Fruit fly (Drosophila melanogaster): ENCODE results near the gene Cyt-c-d.
A peak's percentile ranks its signal among the peaks of the same experiment; 100 is the strongest.

The Cyt-c-d gene

DNA sequence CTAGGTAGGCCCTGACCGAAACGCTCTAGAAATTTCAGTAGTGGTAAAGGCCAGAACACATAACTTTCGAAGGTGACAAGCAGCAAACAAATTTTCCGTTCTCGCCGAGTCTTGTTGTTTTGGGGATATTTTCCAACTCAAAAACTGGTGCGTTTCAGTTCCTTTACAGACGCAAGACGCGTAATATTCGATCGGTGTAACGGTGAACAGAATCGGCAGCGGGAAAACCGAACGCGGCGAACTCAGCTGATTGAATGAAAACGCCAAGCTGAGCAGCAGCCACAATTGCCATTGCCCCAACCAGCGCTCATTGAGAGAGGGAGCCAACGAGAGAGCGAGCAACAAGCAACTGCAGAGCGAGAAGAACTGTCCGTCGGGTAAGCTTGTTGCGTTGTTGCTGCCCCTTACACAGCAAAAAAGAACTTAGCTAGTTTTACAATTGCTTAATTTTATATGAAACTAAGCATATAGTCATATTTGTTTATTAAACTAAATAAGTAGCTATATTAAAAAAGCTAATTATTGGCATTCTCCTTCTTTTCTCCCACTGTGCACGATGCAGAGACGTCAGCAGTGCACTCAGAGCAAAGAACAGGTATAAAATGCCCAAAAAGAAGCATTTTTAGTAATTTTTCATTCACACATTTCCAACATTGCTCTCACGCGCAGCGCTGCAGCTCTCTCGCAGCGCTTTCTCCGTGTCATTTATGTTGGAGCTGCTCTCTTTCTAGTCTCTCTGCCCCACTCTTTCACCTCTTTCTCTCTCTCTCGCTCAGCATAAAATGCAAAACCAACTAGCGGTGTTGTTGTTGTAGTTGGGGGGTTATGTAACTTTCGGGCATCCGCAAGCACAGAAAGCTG, at the start of gene Cyt-c-d, which contains the start of gene CG31808:
Cyt-c-d (plus strand) TSS at position 51 of the 861 bp plus-strand sequence.
CG31808 (minus strand) TSS at position 355 of the 861 bp plus-strand sequence.
- TF ChIP-seq cnc (optimal IDR thresholded peaks at IDR 0.05) (no peak), Hr96 (GFP tag; optimal IDR thresholded peaks at IDR 0.05) (peak; percentile 70), CG12768 (GFP tag; optimal IDR thresholded peaks at IDR 0.05) (peak; percentile 69), toe (GFP tag; optimal IDR thresholded peaks at IDR 0.05) (peak; percentile 72), ovo (GFP tag; optimal IDR thresholded peaks at IDR 0.05) (no peak), CG33017 (tag; optimal IDR thresholded peaks at IDR 0.05) (peak; percentile 88), CG7045 (GFP tag; optimal IDR thresholded peaks at IDR 0.05) (peak; percentile 85), cic (GFP tag; optimal IDR thresholded peaks at IDR 0.05) (peak; percentile 68), CG7101 (tag; optimal IDR thresholded peaks at IDR 0.05) (peak; percentile 89), CG5204 (GFP tag; optimal IDR thresholded peaks at IDR 0.05) (peak; percentile 71), bab1 (GFP tag; optimal IDR thresholded peaks at IDR 0.05) (peak; percentile 88), Clk (GFP tag; optimal IDR thresholded peaks at IDR 0.05) (peak; percentile 49), Mnt (GFP tag; optimal IDR thresholded peaks at IDR 0.05) (peak; percentile 43), tj (GFP tag; optimal IDR thresholded peaks at IDR 0.05) (peak; percentile 83), CG11617 (GFP tag; optimal IDR thresholded peaks at IDR 0.05) (peak; percentile 83), pad (GFP tag; optimal IDR thresholded peaks at IDR 0.05) (peak; percentile 53), CG14711 (tag; optimal IDR thresholded peaks at IDR 0.05) (peak; percentile 85), Crg-1 (GFP tag; optimal IDR thresholded peaks at IDR 0.05) (peak; percentile 49), kay (GFP tag; ENCODE audit: borderline replicate concordance) (no peak), CG1620 (GFP tag; optimal IDR thresholded peaks at IDR 0.05) (peak; percentile 34)

DNA sequence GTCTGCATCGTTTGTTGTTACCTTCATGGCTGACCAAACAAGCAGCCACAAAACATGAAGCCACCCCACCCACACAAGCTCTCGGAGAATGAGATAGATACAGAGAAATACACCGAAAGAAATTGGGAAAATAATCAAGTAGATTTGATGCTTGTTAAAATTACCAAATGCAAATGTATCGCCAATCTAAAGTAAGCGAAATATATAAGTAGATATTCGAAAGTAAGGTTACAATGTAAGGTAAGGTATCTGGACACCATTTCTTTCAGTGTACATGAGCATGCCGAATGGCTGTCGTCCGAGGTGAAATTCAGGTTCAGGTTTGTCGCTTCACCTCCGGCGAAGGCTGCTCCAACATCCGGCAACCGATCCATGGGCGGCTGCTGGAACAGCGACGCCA, 43.4 kb upstream of the Cyt-c-d start:
- TF ChIP-seq cnc (optimal IDR thresholded peaks at IDR 0.05), result no peak
- peak; percentile 59 for TF ChIP-seq CG12768 (GFP tag; optimal IDR thresholded peaks at IDR 0.05)
- no peak for TF ChIP-seq cic (GFP tag; optimal IDR thresholded peaks at IDR 0.05)
- TF ChIP-seq kay (GFP tag; ENCODE audit: borderline replicate concordance), result no peak
- no peak for TF ChIP-seq Mnt (GFP tag; optimal IDR thresholded peaks at IDR 0.05)
- TF ChIP-seq pad (GFP tag; optimal IDR thresholded peaks at IDR 0.05), result no peak
- TF ChIP-seq bab1 (GFP tag; optimal IDR thresholded peaks at IDR 0.05), result no peak
- TF ChIP-seq CG7101 (tag; optimal IDR thresholded peaks at IDR 0.05), result peak; percentile 25
- TF ChIP-seq toe (GFP tag; optimal IDR thresholded peaks at IDR 0.05), result peak; percentile 57
- TF ChIP-seq Clk (GFP tag; optimal IDR thresholded peaks at IDR 0.05), result peak; percentile 13
- peak; percentile 51 for TF ChIP-seq CG33017 (tag; optimal IDR thresholded peaks at IDR 0.05)
- TF ChIP-seq CG7045 (GFP tag; optimal IDR thresholded peaks at IDR 0.05), result peak; percentile 66
- no peak for TF ChIP-seq ovo (GFP tag; optimal IDR thresholded peaks at IDR 0.05)
- TF ChIP-seq CG5204 (GFP tag; optimal IDR thresholded peaks at IDR 0.05), result peak; percentile 50
- TF ChIP-seq CG14711 (tag; optimal IDR thresholded peaks at IDR 0.05), result peak; percentile 22
- no peak for TF ChIP-seq Crg-1 (GFP tag; optimal IDR thresholded peaks at IDR 0.05)
- TF ChIP-seq Hr96 (GFP tag; optimal IDR thresholded peaks at IDR 0.05), result peak; percentile 55
- no peak for TF ChIP-seq tj (GFP tag; optimal IDR thresholded peaks at IDR 0.05)
- no peak for TF ChIP-seq CG11617 (GFP tag; optimal IDR thresholded peaks at IDR 0.05)
- no peak for TF ChIP-seq CG1620 (GFP tag; optimal IDR thresholded peaks at IDR 0.05)

DNA sequence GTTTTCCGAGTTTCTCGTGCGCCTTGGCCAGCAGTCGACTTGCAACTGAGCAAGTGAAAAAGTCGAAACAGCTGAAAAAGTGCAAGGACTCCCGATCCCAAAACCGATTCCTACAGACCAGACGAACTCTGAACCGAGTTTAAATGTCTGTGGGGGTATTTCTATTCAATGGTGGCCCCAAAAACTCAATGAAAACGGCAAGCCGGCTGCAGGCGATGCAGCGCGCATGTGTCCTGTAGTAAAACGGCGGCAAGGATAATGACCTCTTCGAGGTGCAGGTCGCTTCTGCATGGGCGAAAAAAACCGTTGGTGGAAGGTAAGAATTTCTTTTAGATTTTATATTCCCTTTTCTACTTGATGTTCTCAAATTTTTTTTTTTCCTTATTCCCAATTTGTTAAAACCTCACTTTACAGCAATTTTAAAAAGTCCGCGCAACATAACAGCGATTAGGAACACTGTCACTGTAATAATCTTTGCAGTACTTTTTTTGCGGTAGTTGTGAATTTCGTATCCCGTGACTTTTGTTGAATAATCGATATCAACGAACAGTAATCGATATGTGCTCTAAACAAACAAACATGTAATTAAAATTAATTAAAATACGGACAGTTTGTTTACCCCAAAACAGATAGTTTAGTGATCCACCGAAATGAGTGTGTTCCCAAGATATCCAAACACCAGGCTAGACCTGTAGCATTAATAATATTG, 38.9 kb upstream of the Cyt-c-d start, which contains the start of the genes Trpgamma and her:
Trpgamma (minus strand) TSS at position 51 of the 709 bp plus-strand sequence.
her (plus strand) TSS at position 535 of the 709 bp plus-strand sequence.
- peak; percentile 70 for TF ChIP-seq bab1 (GFP tag; optimal IDR thresholded peaks at IDR 0.05)
- no peak for TF ChIP-seq kay (GFP tag; ENCODE audit: borderline replicate concordance)
- TF ChIP-seq CG12768 (GFP tag; optimal IDR thresholded peaks at IDR 0.05), result no peak
- TF ChIP-seq CG1620 (GFP tag; optimal IDR thresholded peaks at IDR 0.05), result peak; percentile 31
- TF ChIP-seq cnc (optimal IDR thresholded peaks at IDR 0.05), result no peak
- no peak for TF ChIP-seq CG5204 (GFP tag; optimal IDR thresholded peaks at IDR 0.05)
- no peak for TF ChIP-seq CG33017 (tag; optimal IDR thresholded peaks at IDR 0.05)
- TF ChIP-seq cic (GFP tag; optimal IDR thresholded peaks at IDR 0.05), result no peak
- peak; percentile 62 for TF ChIP-seq CG7101 (tag; optimal IDR thresholded peaks at IDR 0.05)
- peak; percentile 15 for TF ChIP-seq ovo (GFP tag; optimal IDR thresholded peaks at IDR 0.05)
- no peak for TF ChIP-seq pad (GFP tag; optimal IDR thresholded peaks at IDR 0.05)
- TF ChIP-seq toe (GFP tag; optimal IDR thresholded peaks at IDR 0.05), result no peak
- no peak for TF ChIP-seq Clk (GFP tag; optimal IDR thresholded peaks at IDR 0.05)
- TF ChIP-seq CG7045 (GFP tag; optimal IDR thresholded peaks at IDR 0.05), result no peak
- peak; percentile 53 for TF ChIP-seq Crg-1 (GFP tag; optimal IDR thresholded peaks at IDR 0.05)
- TF ChIP-seq CG11617 (GFP tag; optimal IDR thresholded peaks at IDR 0.05), result no peak
- peak; percentile 40 for TF ChIP-seq tj (GFP tag; optimal IDR thresholded peaks at IDR 0.05)
- TF ChIP-seq Mnt (GFP tag; optimal IDR thresholded peaks at IDR 0.05), result peak; percentile 26
- TF ChIP-seq CG14711 (tag; optimal IDR thresholded peaks at IDR 0.05), result peak; percentile 20
- peak; percentile 3 for TF ChIP-seq Hr96 (GFP tag; optimal IDR thresholded peaks at IDR 0.05)

DNA sequence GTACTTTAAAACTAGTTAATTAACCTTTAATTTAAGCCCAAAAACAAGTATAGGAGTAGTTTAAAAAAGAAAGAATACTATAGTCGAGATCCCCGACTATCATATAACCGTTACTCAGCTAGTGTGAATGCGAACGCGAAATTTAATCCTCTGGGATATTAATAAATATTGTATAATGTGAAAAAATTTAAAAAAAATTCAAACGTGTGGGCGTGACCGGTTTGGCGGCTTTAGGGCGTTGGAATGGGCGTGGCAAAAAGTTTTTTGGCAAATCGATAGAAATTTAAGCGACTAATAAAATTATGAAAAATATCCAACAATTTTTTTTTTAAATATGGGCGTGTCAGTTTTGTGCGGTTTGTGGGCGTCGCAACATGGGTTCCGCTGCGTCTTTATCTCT, 36.6 kb upstream of the Cyt-c-d start:
- TF ChIP-seq CG33017 (tag; optimal IDR thresholded peaks at IDR 0.05) (no peak), Mnt (GFP tag; optimal IDR thresholded peaks at IDR 0.05) (no peak), Crg-1 (GFP tag; optimal IDR thresholded peaks at IDR 0.05) (no peak), CG11617 (GFP tag; optimal IDR thresholded peaks at IDR 0.05) (no peak), toe (GFP tag; optimal IDR thresholded peaks at IDR 0.05) (no peak), cnc (optimal IDR thresholded peaks at IDR 0.05) (no peak)

Measured in whole organism, adult.